Fruit fly (Drosophila melanogaster) whole organism, larva: ENCODE data around the gene msps.

ENCODE experiments used
- noc ChIP-seq: fragments of 200-800 bp; sonication (Bioruptor generic); optimal IDR thresholded peaks from 3 replicates; lab custom pipeline; 2019; ENCODE audit warnings: missing biosample characterization, mild to moderate bottlenecking, missing genetic modification characterization, moderate library complexity

The msps gene

dm6 chr3R:16072581-16072908 is 21.9 kb downstream of the msps start:
- TF ChIP-seq noc (tag; lab: Kevin White, UChicago): no peak

DNA sequence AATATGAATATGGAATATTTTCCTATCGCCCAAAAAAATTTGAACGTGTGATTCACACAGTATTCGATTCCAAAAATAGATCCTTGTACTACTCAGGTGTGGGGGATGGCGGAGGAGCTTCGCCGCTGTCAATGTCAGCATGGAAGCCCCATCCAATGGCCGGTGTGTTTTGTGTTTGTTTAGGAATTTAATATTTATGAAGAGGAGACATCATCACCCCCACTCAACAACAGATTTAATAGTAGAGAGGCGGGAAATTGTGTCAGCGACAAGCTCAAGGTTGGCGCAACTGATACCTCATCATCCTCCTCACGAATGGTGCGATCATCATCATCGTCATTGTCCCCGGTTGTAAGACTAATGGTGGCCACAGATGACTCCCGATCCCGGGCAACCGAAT is 23.5 kb downstream of the msps start:
- TF ChIP-seq noc (tag; lab: Kevin White, UChicago): no peak

dm6 chr3R:16078247-16078646 is 27.6 kb downstream of the msps start:
- TF ChIP-seq noc (tag; lab: Kevin White, UChicago): no peak

DNA sequence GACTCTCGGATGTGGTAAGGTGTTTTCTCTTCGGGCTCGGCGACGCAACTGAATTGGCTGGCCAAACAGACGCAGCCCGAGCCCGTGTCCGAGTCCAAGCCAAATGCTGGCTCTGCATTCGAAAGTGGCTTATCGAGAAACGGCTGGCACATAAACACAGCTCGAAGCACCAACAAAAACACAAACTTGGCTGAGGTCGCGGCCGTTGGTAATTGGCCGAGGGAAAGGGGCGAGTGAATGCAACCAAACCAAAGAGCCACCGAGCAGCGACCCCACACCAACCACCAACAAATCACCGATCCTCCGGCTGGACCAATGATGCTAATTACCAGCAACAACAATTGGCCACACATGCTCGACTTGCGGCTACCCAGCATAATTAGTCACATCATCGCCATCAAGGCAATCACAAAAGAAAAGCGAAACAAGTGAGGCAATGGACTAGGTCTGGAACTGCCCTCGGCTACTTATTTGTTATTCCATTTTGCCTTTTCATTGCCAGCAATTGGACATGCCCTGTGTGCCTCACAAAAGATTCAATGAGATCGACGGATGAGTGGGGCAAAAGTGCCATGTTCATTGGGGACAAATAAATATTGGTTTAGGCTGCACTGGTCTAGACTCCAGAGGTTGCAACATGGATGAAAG is 30.5 kb downstream of the msps start, which contains the start of gene CG32855:
Gene CG32855, minus strand, starts transcription at position 51 of the 648 bp plus-strand sequence.
- TF ChIP-seq noc (tag; lab: Kevin White, UChicago): no peak

- no peak for TF ChIP-seq noc (tag; lab: Kevin White, UChicago)
These were observed 31.8 kb downstream of the msps start for dm6 chr3R:16082384-16082783.

DNA sequence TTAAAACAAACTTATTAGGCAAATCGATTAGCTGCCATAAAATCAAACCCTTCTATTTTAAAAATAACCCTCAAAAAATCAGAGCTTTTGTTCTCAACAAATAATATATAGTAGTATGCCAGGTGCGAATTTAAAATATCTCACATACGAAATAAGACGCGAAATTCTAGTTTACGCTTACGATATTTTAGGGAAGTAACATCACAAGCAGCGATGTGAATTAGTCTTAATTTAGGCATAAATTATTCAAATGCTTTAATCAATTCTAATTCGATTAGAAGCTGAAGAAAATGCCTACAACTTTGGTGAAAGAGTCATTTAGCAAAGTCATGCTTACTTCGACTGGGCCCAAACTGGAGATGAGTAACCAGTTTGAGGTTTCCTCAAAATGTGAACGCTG is 33.0 kb downstream of the msps start, which contains the start of gene sxe2:
Gene sxe2, plus strand, starts transcription at position 301 of the 400 bp plus-strand sequence.
- no peak for TF ChIP-seq noc (tag; lab: Kevin White, UChicago)

DNA sequence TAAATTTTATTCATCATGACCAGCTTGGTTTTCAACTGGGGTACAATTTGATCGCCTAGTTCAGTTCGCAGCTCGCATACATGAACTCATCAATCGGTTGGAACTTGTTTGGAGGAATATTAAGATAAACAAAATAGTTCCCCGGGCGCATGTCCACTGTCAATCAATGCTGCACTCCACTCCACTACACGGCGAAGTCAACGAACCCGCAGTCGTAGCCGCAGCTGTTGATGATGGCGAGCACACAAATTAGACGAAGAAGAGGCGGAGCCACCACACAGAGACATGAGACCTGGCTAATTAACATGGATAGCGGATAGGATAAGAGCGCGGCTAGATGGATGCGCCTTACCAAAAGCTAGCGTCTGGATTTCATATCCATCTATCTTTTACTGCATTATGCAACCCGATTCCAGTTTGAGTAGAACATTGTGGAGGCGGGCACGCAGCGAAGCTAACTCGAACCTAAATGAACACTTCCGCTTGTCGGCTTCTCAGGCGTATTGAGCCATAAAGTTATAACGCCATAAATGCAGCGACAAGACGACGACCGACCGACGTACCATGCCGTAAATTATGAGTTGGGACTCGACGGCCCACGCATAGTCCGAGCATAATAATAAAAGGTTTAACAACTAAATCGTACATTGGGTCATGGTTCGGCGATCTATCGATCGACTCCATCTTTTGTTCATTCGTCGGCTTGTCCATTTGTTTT is 41.5 kb downstream of the msps start:
- no peak for TF ChIP-seq noc (tag; lab: Kevin White, UChicago)

- TF ChIP-seq noc (tag; lab: Kevin White, UChicago): no peak
These were observed 43.6 kb downstream of the msps start for dm6 chr3R:16094011-16094729.

dm6 chr3R:16094918-16095317 is 44.3 kb downstream of the msps start:
- no peak for TF ChIP-seq noc (tag; lab: Kevin White, UChicago)

dm6 chr3R:16097661-16098329 is 47.2 kb downstream of the msps start:
- peak; percentile 24 for TF ChIP-seq noc (tag; lab: Kevin White, UChicago)

DNA sequence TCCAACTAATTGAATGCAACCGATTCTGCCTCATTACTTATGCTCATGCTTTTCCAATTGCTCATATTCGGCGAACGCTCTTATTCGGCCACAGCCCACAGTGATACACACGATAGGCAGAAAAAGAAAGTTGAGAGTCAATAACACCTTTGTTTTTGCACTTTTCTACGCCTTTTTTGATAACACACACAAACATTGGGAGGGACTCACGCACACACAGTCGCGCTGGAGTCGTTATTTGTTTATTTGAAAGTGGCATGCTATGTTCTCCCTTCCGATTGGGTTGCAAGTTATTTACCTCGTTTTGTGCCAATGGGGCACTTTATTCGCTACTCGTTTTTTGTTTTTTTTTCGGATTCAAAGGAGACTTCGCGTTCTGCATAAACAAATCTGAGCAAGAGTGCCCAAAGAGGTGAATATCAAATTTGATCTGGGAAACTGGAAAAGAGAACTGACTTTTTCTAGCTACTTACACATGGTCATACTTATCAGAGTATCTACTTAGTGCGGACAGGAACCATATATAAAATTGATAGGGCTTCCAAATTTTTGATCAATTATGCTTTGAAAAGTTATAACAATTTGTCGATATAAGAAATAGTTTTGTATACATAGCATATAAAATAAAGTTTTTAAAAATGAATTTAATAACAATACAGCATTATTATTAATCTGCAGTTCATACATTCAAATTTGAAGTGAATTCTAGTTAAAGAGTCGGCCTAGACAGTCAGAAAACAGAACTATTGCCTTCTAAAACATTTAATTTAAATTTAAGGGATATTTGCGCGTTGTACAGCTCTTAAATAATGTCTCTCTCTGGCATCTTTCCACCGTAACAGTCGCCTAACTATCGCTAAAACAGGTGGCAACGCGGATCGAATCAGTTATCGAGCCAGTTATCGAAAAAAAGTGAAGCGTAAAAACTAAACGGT is 48.0 kb downstream of the msps start, which contains the start of the genes Mhcl and Akt:
Gene Mhcl, minus strand, starts transcription at position 429 of the 935 bp plus-strand sequence.
Gene Akt, plus strand, starts transcription at position 896 of the 935 bp plus-strand sequence.
- TF ChIP-seq noc (tag; lab: Kevin White, UChicago): no peak

- TF ChIP-seq noc (tag; lab: Kevin White, UChicago): peak; percentile 71
These were observed 49.0 kb downstream of the msps start for dm6 chr3R:16099268-16100240.

- TF ChIP-seq noc (tag; lab: Kevin White, UChicago): no peak
These were observed 55.3 kb downstream of the msps start for dm6 chr3R:16105813-16106480.
